Worm (Caenorhabditis elegans) whole organism, dauer: ENCODE measurements around the gene zipt-9.

Experiments used
- unc-62 ChIP-seq: sonication (generic microtip); optimal IDR thresholded peaks from 2 replicates; lab custom pipeline; 2017; ENCODE audit warnings: missing biosample characterization, missing genetic modification reagents, missing genetic modification characterization

zipt-9 gene

ce11 chrV:13716531-13716930 is 1.5 kb upstream of the zipt-9 start, which contains the start of gene T01D3.6:
Gene T01D3.6, plus strand, starts transcription at chrV:13716824.
- no peak for TF ChIP-seq unc-62

ce11 chrV:13711060-13711459 is 4.0 kb downstream of the zipt-9 start, which contains the start of gene srx-96:
Gene srx-96, plus strand, starts transcription at chrV:13711360.
- no peak for TF ChIP-seq unc-62

- TF ChIP-seq unc-62 = no peak
Observed at ce11 chrV:13707295-13707694, 7.8 kb downstream of the zipt-9 start, which contains the start of gene hlh-34. Gene hlh-34, minus strand, starts transcription at chrV:13707395.

ce11 chrV:13703960-13704359 is 11.1 kb downstream of the zipt-9 start, which contains the start of gene T01D3.3:
Gene T01D3.3, plus strand, starts transcription at chrV:13704271.
- TF ChIP-seq unc-62 = no peak

- no peak for TF ChIP-seq unc-62
Observed at ce11 chrV:13694103-13694502, 21.0 kb downstream of the zipt-9 start.

DNA sequence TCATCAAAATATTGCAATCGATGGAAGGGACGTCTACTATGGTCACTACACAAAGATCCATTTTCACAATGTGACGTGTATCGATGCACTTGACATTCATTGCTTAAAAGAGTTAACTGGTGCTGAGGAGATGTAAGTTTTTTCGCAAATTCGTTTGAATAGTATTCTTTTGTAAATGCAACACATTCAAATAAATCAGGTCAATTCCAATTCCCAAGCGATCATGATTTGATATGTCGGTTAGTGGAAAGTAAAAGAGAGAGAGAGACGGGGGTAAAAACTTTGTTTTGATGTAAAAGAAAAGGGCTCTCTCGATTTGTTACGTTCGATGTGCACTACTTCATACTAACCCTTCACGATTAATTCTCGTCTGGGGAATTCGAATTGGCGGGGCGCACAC is 24.8 kb downstream of the zipt-9 start:
- no peak for TF ChIP-seq unc-62

ce11 chrV:13689592-13689991 is 25.5 kb downstream of the zipt-9 start, which contains the start of gene T01D3.1:
Gene T01D3.1, plus strand, starts transcription at chrV:13689892.
- no peak for TF ChIP-seq unc-62

DNA sequence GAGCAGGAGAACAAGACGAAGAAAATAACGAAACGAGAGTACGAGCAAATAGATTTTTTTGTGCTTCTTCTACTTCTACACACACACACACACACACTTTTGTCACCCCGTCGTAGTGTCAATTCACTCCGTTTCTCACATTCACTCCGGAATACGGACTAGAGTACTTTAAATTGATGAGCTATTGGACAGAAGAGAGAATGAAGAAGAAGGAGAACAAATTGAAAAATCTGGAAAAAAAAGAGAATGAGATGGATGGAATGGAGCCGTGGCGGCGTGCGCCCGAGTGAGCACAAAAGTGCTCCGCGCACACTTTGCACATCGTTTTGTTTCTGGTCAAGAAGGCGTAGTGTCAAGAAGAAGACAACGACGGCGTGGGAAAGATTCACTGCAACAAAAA is 27.6 kb downstream of the zipt-9 start:
- TF ChIP-seq unc-62 = no peak

DNA sequence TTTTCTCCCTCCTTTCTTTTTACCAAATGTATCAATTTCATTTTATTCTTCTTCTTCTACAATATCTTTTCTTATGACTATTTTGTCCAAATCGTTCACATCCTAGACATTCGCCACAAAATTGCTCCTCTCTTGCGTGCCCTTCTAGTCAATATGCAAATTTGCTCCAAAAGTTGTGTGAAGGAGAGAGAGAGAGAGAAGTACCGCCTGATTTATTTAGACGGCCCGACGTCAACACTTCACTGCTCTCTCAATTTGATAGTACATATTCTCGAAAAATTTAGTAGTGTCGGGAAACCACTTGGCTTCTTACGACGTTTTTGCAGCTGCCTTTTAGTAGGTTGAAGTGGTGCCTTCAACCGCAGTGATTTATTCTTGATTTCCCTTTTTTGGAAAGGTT is 28.6 kb downstream of the zipt-9 start:
- no peak for TF ChIP-seq unc-62

ce11 chrV:13681445-13681844 is 33.6 kb downstream of the zipt-9 start:
- TF ChIP-seq unc-62 = no peak

ce11 chrV:13679859-13680258 is 35.2 kb downstream of the zipt-9 start:
- no peak for TF ChIP-seq unc-62

DNA sequence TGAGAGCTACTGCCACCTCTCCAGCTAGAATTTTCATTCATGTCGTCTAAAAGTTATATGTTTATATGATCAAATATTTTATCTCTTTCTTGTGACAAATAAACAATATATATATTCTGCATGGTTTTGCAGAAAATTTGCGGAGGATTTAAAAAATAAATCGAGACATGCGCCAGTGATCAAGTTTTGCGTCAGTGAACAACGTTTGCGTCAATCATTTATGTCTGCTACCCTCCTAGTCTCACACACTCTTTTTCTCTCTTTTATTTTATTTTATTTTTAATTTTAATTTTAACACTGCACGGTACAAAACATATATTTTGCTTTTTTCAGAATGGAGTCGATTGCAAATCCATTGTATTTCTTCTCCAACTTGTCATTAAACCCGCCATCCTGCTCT is 36.5 kb downstream of the zipt-9 start, which contains the start of the genes tag-65 and ccz-1:
Gene tag-65 (minus strand): TSS at position 46 of the 400 bp plus-strand sequence.
Gene ccz-1 (plus strand): TSS at position 334 of the 400 bp plus-strand sequence.
- TF ChIP-seq unc-62 = no peak

DNA sequence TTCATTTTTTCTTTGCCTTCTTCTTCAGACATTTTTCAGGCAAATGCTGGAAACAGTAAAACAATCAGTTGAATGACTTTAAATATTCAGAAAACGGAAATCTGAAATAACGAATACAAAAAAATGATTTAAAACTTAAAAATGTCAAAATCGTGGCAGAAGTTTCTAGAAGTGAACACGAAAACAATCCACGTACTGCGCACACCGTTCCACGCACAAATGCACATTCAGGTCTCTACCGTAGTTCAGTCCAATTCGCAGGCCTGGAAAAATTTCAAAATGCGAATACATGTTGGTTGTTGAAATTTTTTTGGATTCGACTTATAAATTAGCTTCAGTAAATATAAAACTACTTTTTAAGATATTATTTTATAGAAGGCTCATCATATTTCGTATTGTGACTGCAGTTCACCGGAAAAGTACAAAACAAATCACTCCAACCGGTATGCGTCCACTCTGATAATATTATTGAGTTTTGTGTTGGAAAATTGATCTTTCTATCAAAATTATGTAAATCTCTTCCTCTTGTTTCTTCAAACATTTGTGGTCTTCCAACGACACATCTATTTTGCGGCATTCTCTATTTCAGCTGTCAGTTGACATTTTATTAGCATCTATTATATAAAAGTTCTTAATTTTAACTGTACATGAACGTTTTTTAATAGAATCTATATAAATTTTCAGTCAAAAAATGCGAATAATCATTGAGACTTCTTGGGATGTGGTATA is 43.0 kb downstream of the zipt-9 start, which contains the start of the genes mip-2 and F58G11.4:
Gene mip-2 (minus strand): TSS at position 48 of the 729 bp plus-strand sequence.
Gene F58G11.4 (plus strand): TSS at position 679 of the 729 bp plus-strand sequence.
- no peak for TF ChIP-seq unc-62

- TF ChIP-seq unc-62 = no peak
Observed at ce11 chrV:13669170-13669569, 45.9 kb downstream of the zipt-9 start.

DNA sequence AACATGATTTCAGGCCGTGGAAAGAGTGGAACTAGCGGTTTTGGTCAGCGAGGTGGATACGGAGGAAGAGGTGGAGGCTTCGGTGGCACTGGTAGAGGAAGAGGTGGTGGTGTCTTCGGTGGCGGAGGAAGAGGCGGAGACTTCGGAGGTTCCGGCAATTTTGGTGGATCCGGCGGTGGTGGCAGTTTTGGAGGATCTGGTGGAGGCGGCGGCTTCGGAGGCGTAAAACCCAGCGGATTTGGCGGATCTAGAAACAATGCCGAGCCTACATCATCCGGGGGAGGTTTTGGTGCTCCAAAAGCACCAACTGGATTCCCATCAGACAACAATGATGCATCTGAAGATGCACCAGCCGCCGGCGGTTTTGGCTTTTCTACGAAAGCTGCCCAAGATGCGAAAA is 46.7 kb downstream of the zipt-9 start:
- TF ChIP-seq unc-62 = no peak

DNA sequence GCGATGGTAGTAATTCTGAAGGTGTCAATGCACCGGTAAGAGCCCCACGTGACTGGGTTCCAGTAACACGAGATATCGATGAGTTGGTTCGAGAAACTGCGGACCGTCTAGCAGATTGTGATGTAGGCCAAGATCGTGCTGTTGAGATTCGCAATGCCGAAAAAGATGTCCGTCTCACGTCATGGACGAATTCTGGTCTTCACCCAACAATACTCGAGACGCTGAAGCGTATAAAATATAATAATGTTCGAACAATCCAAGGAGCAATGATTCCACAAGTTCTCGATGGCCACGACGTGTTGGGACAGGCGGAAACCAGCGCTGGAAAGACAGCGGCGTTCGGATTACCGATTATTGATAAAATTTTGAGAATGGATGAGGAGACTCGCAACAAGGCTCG is 48.6 kb downstream of the zipt-9 start:
- no peak for TF ChIP-seq unc-62

DNA sequence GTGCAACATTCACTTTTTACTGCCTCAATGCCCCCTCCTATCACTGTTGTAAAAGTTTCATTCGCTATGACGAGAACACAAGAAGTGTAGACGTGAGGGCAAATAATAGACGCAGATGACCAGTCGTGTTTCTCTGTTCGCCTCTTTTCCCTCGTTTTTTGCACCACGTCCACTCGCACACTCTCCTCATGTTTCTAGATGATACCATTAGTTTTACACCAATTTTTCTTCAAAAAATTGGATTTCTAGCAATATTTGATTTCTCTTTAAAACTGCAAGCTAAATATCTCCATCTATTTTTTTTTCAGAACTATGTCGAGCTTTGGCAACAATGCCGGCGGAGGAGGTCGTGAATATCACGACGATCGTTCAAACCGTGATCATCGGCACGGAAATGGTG is 50.0 kb downstream of the zipt-9 start, which contains the start of gene rde-12:
Gene rde-12 (plus strand): TSS at position 301 of the 400 bp plus-strand sequence.
- no peak for TF ChIP-seq unc-62

- no peak for TF ChIP-seq unc-62
Observed at ce11 chrV:13664340-13664916, 50.6 kb downstream of the zipt-9 start.
